Fruit fly (Drosophila melanogaster) Kc167 (cell line): Measurements from ENCODE around the gene CG9570.
"Not testable (repeated sequence)": the region's sequence is repeated elsewhere in the genome, so short reads cannot be mapped to it uniquely, and the experiment has no call there.

Experiments used
- Myc ChIP-seq: fragments of >200 bp; optimal IDR thresholded peaks from 2 replicates; lab custom pipeline; 2017; ENCODE audit warnings: missing external identifiers
- Sin3A ChIP-seq: fragments of >200 bp; optimal IDR thresholded peaks from 2 replicates; lab custom pipeline; 2018; ENCODE audit warnings: missing external identifiers
- h ChIP-seq: fragments of >200 bp; optimal IDR thresholded peaks from 3 replicates; lab custom pipeline; 2018; ENCODE audit warnings: missing external identifiers
- insv ChIP-seq: fragments of >200 bp; optimal IDR thresholded peaks from 3 replicates; lab custom pipeline; 2018; ENCODE audit warnings: missing external identifiers

dm6 chrX:20096374-20096773 is 45.3 kb downstream of the CG9570 start, which contains the start of gene CG42581:
- TF ChIP-seq Sin3A, h, insv, Myc (lab: Kevin White, UChicago): not testable (repeated sequence)
